Worm (Caenorhabditis elegans): ENCODE data around the gene E04F6.6.

The E04F6.6 gene

ce11 chrII:7238791-7239190 is 39.4 kb upstream of the E04F6.6 start:
- TF ChIP-seq ztf-26 (tag; optimal IDR thresholded peaks at IDR 0.05): no peak
- no peak for TF ChIP-seq ekl-4 (GFP tag; IDR thresholded peaks at IDR 0.05)
- no peak for TF ChIP-seq T26A5.8 (tag; optimal IDR thresholded peaks at IDR 0.05)
- TF ChIP-seq mes-4 (tag; optimal IDR thresholded peaks at IDR 0.05): no peak
- TF ChIP-seq gei-17 (GFP tag; optimal IDR thresholded peaks at IDR 0.05): no peak
- no peak for TF ChIP-seq ama-1 (optimal IDR thresholded peaks at IDR 0.05)
- TF ChIP-seq ama-1 (GFP tag; optimal IDR thresholded peaks at IDR 0.05): no peak
- TF ChIP-seq sea-2 (GFP tag; IDR thresholded peaks at IDR 0.05): no peak
- TF ChIP-seq T07F8.4 (tag; optimal IDR thresholded peaks at IDR 0.05): no peak
- TF ChIP-seq madf-10 (tag; optimal IDR thresholded peaks at IDR 0.05): no peak
- TF ChIP-seq nhr-27 (tag; optimal IDR thresholded peaks at IDR 0.05): no peak
- no peak for TF ChIP-seq Y56A3A.18 (GFP tag; IDR thresholded peaks at IDR 0.05)
- no peak for TF ChIP-seq B0261.1 (tag; optimal IDR thresholded peaks at IDR 0.05)
- TF ChIP-seq ceh-91 (GFP tag; IDR thresholded peaks at IDR 0.05): no peak
- TF ChIP-seq hrde-1 (tag; optimal IDR thresholded peaks at IDR 0.05; ENCODE audit: borderline replicate concordance): no peak
- TF ChIP-seq F52B5.7 (tag; optimal IDR thresholded peaks at IDR 0.05): no peak

DNA sequence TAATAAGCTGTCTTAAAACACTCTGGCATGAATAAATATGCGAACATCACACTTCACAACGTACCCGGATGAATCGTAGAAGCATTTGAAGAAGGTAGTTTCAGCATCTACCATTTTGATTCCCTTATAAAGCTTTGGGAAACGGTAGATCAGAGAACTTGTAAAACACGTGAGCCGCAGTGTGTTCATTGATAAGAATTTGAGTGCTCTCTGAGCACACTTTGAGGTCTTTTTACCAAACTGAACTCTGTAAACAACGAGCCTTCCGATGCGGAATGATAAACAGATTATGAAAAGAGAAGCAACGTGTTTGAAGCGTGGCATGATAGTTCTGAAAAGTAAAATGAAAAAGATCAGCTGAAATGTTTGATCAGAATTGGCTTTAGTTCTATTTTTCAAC is 38.9 kb upstream of the E04F6.6 start, which contains the start of gene aqp-1:
aqp-1 (minus strand) TSS at position 102 of the 400 bp plus-strand sequence.
- TF ChIP-seq ztf-22 (GFP tag; optimal IDR thresholded peaks at IDR 0.05): peak; percentile 32
- TF ChIP-seq let-607 (tag; optimal IDR thresholded peaks at IDR 0.05): peak in 1 of 2 experiments; percentile 58
- peak; percentile 3 for TF ChIP-seq attf-5 (GFP tag; optimal IDR thresholded peaks at IDR 0.05)
- TF ChIP-seq nhr-80 (tag; optimal IDR thresholded peaks at IDR 0.05): peak; percentile 81
- TF ChIP-seq madf-6 (GFP tag; IDR thresholded peaks at IDR 0.05): no peak
- no peak for TF ChIP-seq mel-28 (tag; optimal IDR thresholded peaks at IDR 0.05; ENCODE audit: borderline replicate concordance)
- TF ChIP-seq tbp1 (GFP tag; optimal IDR thresholded peaks at IDR 0.05): peak; percentile 22
- TF ChIP-seq tlf-1 (GFP tag; optimal IDR thresholded peaks at IDR 0.05): peak; percentile 7
- no peak for TF ChIP-seq nhr-179 (tag; optimal IDR thresholded peaks at IDR 0.05)
- TF ChIP-seq madf-10 (tag; optimal IDR thresholded peaks at IDR 0.05): no peak
- TF ChIP-seq B0336.3 (GFP tag; IDR thresholded peaks at IDR 0.05): 0 out of 2 replicates have a peak, but pooled peaks have one; percentile 30

- no peak for TF ChIP-seq nfya-1 (tag; optimal IDR thresholded peaks at IDR 0.05; ENCODE audit: borderline replicate concordance, insufficient read depth)
- TF ChIP-seq zfh-2 (GFP tag; conservative IDR thresholded peaks at IDR 0.05): no peak
- TF ChIP-seq C17E4.6 (GFP tag; IDR thresholded peaks at IDR 0.05): no peak
- no peak for TF ChIP-seq attf-6 (GFP tag; IDR thresholded peaks at IDR 0.05)
- no peak for TF ChIP-seq him-1 (tag; optimal IDR thresholded peaks at IDR 0.05)
- no peak for TF ChIP-seq aptf-3 (GFP tag; IDR thresholded peaks at IDR 0.05)
- TF ChIP-seq ztf-25 (GFP tag; IDR thresholded peaks at IDR 0.05): no peak
- TF ChIP-seq zim-3 (tag; optimal IDR thresholded peaks at IDR 0.05): no peak
- no peak for TF ChIP-seq hlh-26 (GFP tag; conservative IDR thresholded peaks at IDR 0.05)
- TF ChIP-seq bed-1 (GFP tag; IDR thresholded peaks at IDR 0.05): no peak
- TF ChIP-seq F22D6.2 (tag; optimal IDR thresholded peaks at IDR 0.05): no peak
- TF ChIP-seq cebp-2 (GFP tag; IDR thresholded peaks at IDR 0.05): no peak
- TF ChIP-seq unc-130 (GFP tag; optimal IDR thresholded peaks at IDR 0.05): no peak
- no peak for TF ChIP-seq chd-7 (tag; optimal IDR thresholded peaks at IDR 0.05)
- peak in 1 of 2 experiments; percentile 40 for TF ChIP-seq let-607 (tag; optimal IDR thresholded peaks at IDR 0.05)
- TF ChIP-seq Y67H2A.10 (GFP tag; conservative IDR thresholded peaks at IDR 0.05): no peak
- no peak for TF ChIP-seq F52B5.7 (tag; optimal IDR thresholded peaks at IDR 0.05)
- no peak for TF ChIP-seq attf-3 (GFP tag; conservative IDR thresholded peaks at IDR 0.05)
- TF ChIP-seq athp-1 (tag; optimal IDR thresholded peaks at IDR 0.05): no peak
- TF ChIP-seq dox-1 (GFP tag; IDR thresholded peaks at IDR 0.05): 0 out of 2 replicates have a peak, but pooled peaks have one; percentile 32
- no peak for TF ChIP-seq F55B11.4 (tag; optimal IDR thresholded peaks at IDR 0.05; ENCODE audit: borderline replicate concordance, insufficient read depth)
- no peak for TF ChIP-seq efl-1 (GFP tag; optimal IDR thresholded peaks at IDR 0.05)
- no peak for TF ChIP-seq hlh-12 (tag; optimal IDR thresholded peaks at IDR 0.05)
- TF ChIP-seq tbx-9 (tag; optimal IDR thresholded peaks at IDR 0.05; ENCODE audit: borderline replicate concordance): no peak
- peak; percentile 83 for TF ChIP-seq nhr-80 (tag; optimal IDR thresholded peaks at IDR 0.05)
Measured at ce11 chrII:7236937-7237336, 37.6 kb upstream of the E04F6.6 start.
